Worm (Caenorhabditis elegans) whole organism, L1 larva: Measurements from ENCODE around the gene srz-18.

Experiments used
- C34B4.2 ChIP-seq: sonication (generic microtip); optimal IDR thresholded peaks from 2 replicates; lab custom pipeline; 2017; ENCODE audit warnings: mild to moderate bottlenecking, missing genetic modification characterization, missing compliant biosample characterization
- aha-1 ChIP-seq: fragments of 150-350 bp; optimal IDR thresholded peaks from 2 replicates; lab custom pipeline; 2014; ENCODE audit warnings: missing biosample characterization, missing genetic modification characterization
- aly-2 ChIP-seq: fragments of 150-350 bp; optimal IDR thresholded peaks from 2 replicates; lab custom pipeline; 2014; ENCODE audit warnings: missing biosample characterization, missing genetic modification characterization
- blmp-1 ChIP-seq: fragments of 150-350 bp; optimal IDR thresholded peaks from 2 replicates; lab custom pipeline; 2014; ENCODE audit warnings: missing biosample characterization, missing genetic modification characterization
- ceh-88 ChIP-seq: fragments of 200-800 bp; sonication (Bioruptor generic); IDR thresholded peaks from 2 replicates; pipeline ENCODE4 v1.3.6; 2022; ENCODE audit warnings: missing genetic modification characterization, missing compliant biosample characterization
- ces-1 ChIP-seq: fragments of 150-350 bp; optimal IDR thresholded peaks from 2 replicates; lab custom pipeline; 2014; ENCODE audit warnings: missing biosample characterization, missing genetic modification reagents, missing genetic modification characterization
- dsc-1 ChIP-seq: sonication (generic microtip); optimal IDR thresholded peaks from 2 replicates; lab custom pipeline; 2016; ENCODE audit warnings: mild to moderate bottlenecking, missing genetic modification characterization, missing compliant biosample characterization
- efl-1 ChIP-seq, 4 experiments: fragments of 150-350 bp; optimal IDR thresholded peaks in 3 of 4; peaks in 1 of 4; 1 replicate in 1 of 4; 2 replicates in 3 of 4; lab custom pipeline; 2014; ENCODE audit warnings: missing biosample characterization in 2 of 4, missing genetic modification characterization in 2 of 4, missing genetic modification reagents in 2 of 4
- efl-3 ChIP-seq: fragments of 200-800 bp; sonication (Bioruptor generic); optimal IDR thresholded peaks from 2 replicates; lab custom pipeline; 2018; ENCODE audit warnings: mild to moderate bottlenecking, missing genetic modification characterization, missing compliant biosample characterization
- egl-27 ChIP-seq, 2 experiments: fragments of 150-350 bp in 1 of 2; sonication (generic microtip); optimal IDR thresholded peaks; 3 replicates each; lab custom pipeline; 2017 to 2018; ENCODE audit warnings: missing biosample characterization in 2 of 2, missing genetic modification characterization in 2 of 2, missing genetic modification reagents in 2 of 2
- elt-3 ChIP-seq, 6 experiments: fragments of 150-350 bp in 1 of 6; sonication (generic microtip); optimal IDR thresholded peaks; 2 replicates each; lab custom pipeline; 2017 to 2018; ENCODE audit warnings: missing biosample characterization in 6 of 6, missing genetic modification characterization in 6 of 6, inconsistent platforms in 1 of 6
- ets-5 ChIP-seq: fragments of 200-800 bp; sonication (Bioruptor generic); IDR thresholded peaks from 2 replicates; pipeline ENCODE4 v1.3.6; 2022; ENCODE audit warnings: missing genetic modification characterization, missing compliant biosample characterization
- fkh-4 ChIP-seq: sonication (generic microtip); optimal IDR thresholded peaks from 2 replicates; lab custom pipeline; 2016; ENCODE audit warnings: missing compliant biosample characterization, missing genetic modification characterization, borderline replicate concordance
- fos-1 ChIP-seq: fragments of 150-350 bp; optimal IDR thresholded peaks from 2 replicates; lab custom pipeline; 2014; ENCODE audit warnings: missing biosample characterization, missing genetic modification characterization
- grh-1 ChIP-seq: fragments of 200-800 bp; sonication (Bioruptor generic); IDR thresholded peaks from 2 replicates; pipeline ENCODE4 v1.3.6; 2022; ENCODE audit warnings: missing genetic modification reagents, missing genetic modification characterization, missing compliant biosample characterization
- lin-13 ChIP-seq: fragments of 150-350 bp; optimal IDR thresholded peaks from 2 replicates; lab custom pipeline; 2014; ENCODE audit warnings: missing biosample characterization, missing genetic modification reagents, missing genetic modification characterization
- lin-35 ChIP-seq, 2 experiments: fragments of 150-350 bp; optimal IDR thresholded peaks; 2 replicates each; lab custom pipeline; 2014; ENCODE audit warnings: missing biosample characterization in 2 of 2, missing genetic modification characterization in 2 of 2, missing genetic modification reagents in 2 of 2
- lir-3 ChIP-seq: sonication (generic microtip); optimal IDR thresholded peaks from 2 replicates; lab custom pipeline; 2016; ENCODE audit warnings: mild to moderate bottlenecking, missing genetic modification characterization, moderate library complexity, missing compliant biosample characterization; ENCODE audit not compliant: poor library complexity
- lsy-2 ChIP-seq, 2 experiments: fragments of 150-350 bp; optimal IDR thresholded peaks; 2 replicates each; lab custom pipeline; 2014; ENCODE audit warnings: missing biosample characterization in 2 of 2, missing genetic modification characterization in 2 of 2
- nhr-71 ChIP-seq: sonication (generic microtip); optimal IDR thresholded peaks from 2 replicates; lab custom pipeline; 2016; ENCODE audit warnings: mild to moderate bottlenecking, missing genetic modification characterization, moderate library complexity, missing compliant biosample characterization
- nhr-76 ChIP-seq: sonication (generic microtip); optimal IDR thresholded peaks from 2 replicates; lab custom pipeline; 2017; ENCODE audit warnings: missing biosample characterization, missing genetic modification characterization
- pax-3 ChIP-seq: fragments of 200-800 bp; sonication (Bioruptor generic); optimal IDR thresholded peaks from 2 replicates; lab custom pipeline; 2018; ENCODE audit warnings: mild to moderate bottlenecking, missing genetic modification characterization, moderate library complexity, missing compliant biosample characterization
- rnt-1 ChIP-seq: sonication (generic microtip); optimal IDR thresholded peaks from 2 replicates; lab custom pipeline; 2016; ENCODE audit warnings: mild to moderate bottlenecking, missing genetic modification characterization, moderate library complexity, missing compliant biosample characterization
- snpc-4 ChIP-seq: fragments of 150-350 bp; optimal IDR thresholded peaks from 2 replicates; lab custom pipeline; 2014; ENCODE audit warnings: missing biosample characterization, missing genetic modification characterization
- tbx-2 ChIP-seq: sonication (generic microtip); optimal IDR thresholded peaks from 2 replicates; lab custom pipeline; 2016; ENCODE audit warnings: missing genetic modification characterization, missing compliant biosample characterization
- unc-30 ChIP-seq: sonication (generic microtip); optimal IDR thresholded peaks from 2 replicates; lab custom pipeline; 2017; ENCODE audit warnings: missing biosample characterization, missing genetic modification characterization
- unc-62 ChIP-seq: fragments of 150-350 bp; optimal IDR thresholded peaks from 2 replicates; lab custom pipeline; 2014; ENCODE audit warnings: missing biosample characterization, missing genetic modification reagents, missing genetic modification characterization
- unc-86 ChIP-seq: sonication (generic microtip); optimal IDR thresholded peaks from 2 replicates; lab custom pipeline; 2016; ENCODE audit warnings: missing genetic modification characterization, missing compliant biosample characterization
- unc-98 ChIP-seq: fragments of 200-800 bp; sonication (Bioruptor generic); IDR thresholded peaks from 2 replicates; pipeline ENCODE4 v1.3.6; 2022; ENCODE audit warnings: missing genetic modification characterization, missing compliant biosample characterization
- vab-15 ChIP-seq: sonication (generic microtip); optimal IDR thresholded peaks from 2 replicates; lab custom pipeline; 2017; ENCODE audit warnings: missing genotype, mild to moderate bottlenecking, missing genetic modification characterization, missing compliant biosample characterization
- xbp-1 ChIP-seq: sonication (generic microtip); optimal IDR thresholded peaks from 2 replicates; lab custom pipeline; 2016; ENCODE audit warnings: missing genetic modification characterization, missing compliant biosample characterization

The srz-18 gene

ce11 chrV:20594746-20595145 is 31.8 kb upstream of the srz-18 start, which contains the start of gene F26F2.10:
Gene F26F2.10 (minus strand): TSS chrV:20594846.
- no peak for TF ChIP-seq unc-86 (tag; lab: Kevin White, UChicago)
- no peak for TF ChIP-seq unc-98 (GFP tag; lab: Robert Waterston, UW)
- no peak for TF ChIP-seq ets-5
- TF ChIP-seq efl-3 (GFP tag; lab: Kevin White, UChicago), result no peak
- no peak for TF ChIP-seq aly-2 (tag; lab: Kevin White, UChicago)
- TF ChIP-seq elt-3 (tag; optimal IDR thresholded peaks at IDR 0.05; lab: Kevin White, UChicago), result no peak
- no peak for TF ChIP-seq vab-15 (tag; lab: Kevin White, UChicago)
- TF ChIP-seq unc-62, result no peak

DNA sequence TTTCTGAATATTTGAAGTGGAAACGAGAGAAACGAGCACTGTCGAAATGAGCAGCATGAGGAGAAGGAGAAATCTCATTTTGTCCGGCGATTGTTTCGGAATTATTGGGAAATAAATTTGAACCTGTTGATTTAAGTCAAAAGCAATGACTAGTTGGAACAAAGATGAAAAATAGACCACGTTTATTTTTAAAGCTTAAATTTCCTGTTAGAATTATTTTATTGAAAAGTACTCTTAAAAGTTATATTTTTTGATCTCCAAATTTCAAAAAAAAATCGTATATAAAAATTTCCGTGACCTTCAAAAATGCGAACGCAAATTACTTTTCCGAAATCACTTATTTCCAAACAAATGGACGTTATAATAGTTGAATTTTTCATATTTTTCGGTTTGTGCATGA is 30.9 kb upstream of the srz-18 start, which contains the start of gene F26F2.11:
Gene F26F2.11, minus strand, starts transcription at position 101 of the 400 bp plus-strand sequence.
- TF ChIP-seq pax-3 (tag; lab: Kevin White, UChicago) (no peak), snpc-4 (tag; lab: Kevin White, UChicago) (no peak), efl-1 (optimal IDR thresholded peaks at IDR 0.05; lab: Kevin White, UChicago) (no peak), efl-1 (GFP tag; optimal IDR thresholded peaks at IDR 0.05 in 1 of 2; lab: Kevin White, UChicago) (no peak), lir-3 (tag; lab: Kevin White, UChicago) (no peak), fkh-4 (tag; lab: Kevin White, UChicago) (no peak), dsc-1 (tag; lab: Kevin White, UChicago) (no peak), ceh-88 (GFP tag; lab: Robert Waterston, UW) (no peak), aly-2 (tag; lab: Kevin White, UChicago) (no peak), lsy-2 (tag; optimal IDR thresholded peaks at IDR 0.05; lab: Kevin White, UChicago) (no peak), fos-1 (tag; lab: Kevin White, UChicago) (no peak), grh-1 (GFP tag; lab: Robert Waterston, UW) (no peak), aha-1 (tag; lab: Kevin White, UChicago) (no peak), tbx-2 (tag; lab: Kevin White, UChicago) (no peak), unc-62 (no peak), lin-13 (GFP tag; lab: Kevin White, UChicago) (no peak), nhr-71 (tag; lab: Kevin White, UChicago) (no peak), lin-35 (GFP tag; optimal IDR thresholded peaks at IDR 0.05; lab: Kevin White, UChicago) (no peak)
- TF ChIP-seq, all 84 proteins: peak for 0

DNA sequence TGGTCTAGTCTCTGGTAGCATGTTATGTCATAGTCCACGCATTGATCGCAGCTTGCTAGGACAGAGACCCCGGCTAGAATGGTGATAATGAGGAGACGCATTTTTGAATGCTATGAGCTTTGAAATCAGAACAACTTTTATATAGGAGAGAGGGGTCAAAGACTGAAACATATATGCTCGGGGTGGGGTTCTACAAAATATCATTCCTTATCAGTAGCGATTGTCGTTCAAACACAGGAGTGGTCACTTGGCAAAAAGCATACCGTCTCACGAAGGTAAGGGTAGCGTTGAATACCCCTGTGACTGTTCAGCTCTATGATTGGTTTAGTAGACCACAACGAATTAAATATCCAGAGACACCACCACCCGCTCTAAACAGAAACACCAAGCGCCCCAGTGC is 29.4 kb upstream of the srz-18 start, which contains the start of gene F46B3.1:
Gene F46B3.1, minus strand, starts transcription at position 101 of the 400 bp plus-strand sequence.
- TF ChIP-seq egl-27 (tag; optimal IDR thresholded peaks at IDR 0.05; lab: Kevin White, UChicago) (no peak), unc-86 (tag; lab: Kevin White, UChicago) (no peak), nhr-76 (tag; lab: Kevin White, UChicago) (no peak), xbp-1 (no peak), C34B4.2 (tag; lab: Kevin White, UChicago) (no peak), unc-98 (GFP tag; lab: Robert Waterston, UW) (no peak)
- TF ChIP-seq, all 84 proteins: peak for 0

- TF ChIP-seq unc-30 (tag; lab: Kevin White, UChicago), result no peak
- peak; percentile 50 for TF ChIP-seq blmp-1 (tag; lab: Kevin White, UChicago)
Observed at ce11 chrV:20599795-20600194, 26.7 kb upstream of the srz-18 start, which contains the start of gene col-163. Gene col-163 (plus strand): TSS chrV:20600095.

- TF ChIP-seq ces-1 (GFP tag; lab: Kevin White, UChicago), result no peak
- no peak for TF ChIP-seq tbx-2 (tag; lab: Kevin White, UChicago)
- TF ChIP-seq rnt-1 (tag; lab: Kevin White, UChicago), result no peak
- no peak for TF ChIP-seq nhr-76 (tag; lab: Kevin White, UChicago)
Observed at ce11 chrV:20600704-20601103, 25.8 kb upstream of the srz-18 start.
